Fruit fly (Drosophila melanogaster) S2 (cell line): ENCODE results near the gene dnd.

Experiments
- CG8478 ChIP-seq: fragments of >200 bp; optimal IDR thresholded peaks from 2 replicates; lab custom pipeline; 2018
- CTCF ChIP-seq, 2 experiments: fragments of >200 bp; optimal IDR thresholded peaks; 2 replicates each; lab custom pipeline; 2018

dm6 chr3R:21931346-21931745 lies 44.2 kb upstream of the dnd start:
- TF ChIP-seq CTCF (optimal IDR thresholded peaks at IDR 0.05; lab: Kevin White, UChicago): no peak
- TF ChIP-seq CG8478 (lab: Kevin White, UChicago): no peak
